Fruit fly (Drosophila melanogaster): ENCODE data around the gene Tlk.

- TF ChIP-seq CTCF (optimal IDR thresholded peaks at IDR 0.05) (no peak), CG8478 (optimal IDR thresholded peaks at IDR 0.05) (no peak)
Measured at dm6 chrX:3690631-3691030, 29.2 kb upstream of the Tlk start.

All from S2 (cell line).